Worm (Caenorhabditis elegans): ENCODE measurements around the gene tbc-8.

The tbc-8 gene

DNA sequence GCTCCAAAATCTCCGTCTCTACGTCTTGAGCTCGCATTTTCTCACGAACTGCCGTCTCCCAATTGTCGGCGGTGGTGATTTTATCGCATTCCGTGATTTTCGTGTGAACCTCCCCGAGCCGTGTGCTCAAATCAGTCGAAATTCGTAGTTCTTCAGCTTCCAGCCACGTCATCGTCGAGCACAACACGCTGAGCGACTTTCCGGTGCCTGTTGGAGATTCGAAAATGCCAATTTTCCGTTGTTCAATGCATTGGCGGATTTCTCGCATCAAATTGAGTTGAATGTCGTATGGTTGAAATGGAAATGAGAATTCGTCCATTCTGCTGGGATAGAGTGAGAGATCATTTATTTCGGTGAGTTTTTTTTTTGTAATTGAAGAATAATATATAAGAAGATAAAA lies 40.2 kb downstream of the tbc-8 start, which contains the start of the genes M03C11.3 and chl-1:
M03C11.3 (plus strand) TSS at position 153 of the 400 bp plus-strand sequence.
chl-1 (minus strand) TSS at position 323 of the 400 bp plus-strand sequence.
- TF ChIP-seq pqm-1 (tag; optimal IDR thresholded peaks at IDR 0.05) (no peak), skn-1 (tag; optimal IDR thresholded peaks at IDR 0.05) (no peak), fkh-10 (GFP tag; optimal IDR thresholded peaks at IDR 0.05) (no peak), lin-39 (tag; optimal IDR thresholded peaks at IDR 0.05) (no peak), nhr-23 (tag; optimal IDR thresholded peaks at IDR 0.05) (no peak), nhr-76 (tag; optimal IDR thresholded peaks at IDR 0.05) (no peak), unc-39 (tag; optimal IDR thresholded peaks at IDR 0.05) (no peak), nhr-43 (tag; optimal IDR thresholded peaks at IDR 0.05; ENCODE audit: poor library complexity, severe bottlenecking) (no peak), elt-2 (tag; optimal IDR thresholded peaks at IDR 0.05) (no peak), fkh-2 (tag; optimal IDR thresholded peaks at IDR 0.05) (no peak), jun-1 (tag; optimal IDR thresholded peaks at IDR 0.05) (no peak), lsy-12 (tag; optimal IDR thresholded peaks at IDR 0.05) (no peak)

DNA sequence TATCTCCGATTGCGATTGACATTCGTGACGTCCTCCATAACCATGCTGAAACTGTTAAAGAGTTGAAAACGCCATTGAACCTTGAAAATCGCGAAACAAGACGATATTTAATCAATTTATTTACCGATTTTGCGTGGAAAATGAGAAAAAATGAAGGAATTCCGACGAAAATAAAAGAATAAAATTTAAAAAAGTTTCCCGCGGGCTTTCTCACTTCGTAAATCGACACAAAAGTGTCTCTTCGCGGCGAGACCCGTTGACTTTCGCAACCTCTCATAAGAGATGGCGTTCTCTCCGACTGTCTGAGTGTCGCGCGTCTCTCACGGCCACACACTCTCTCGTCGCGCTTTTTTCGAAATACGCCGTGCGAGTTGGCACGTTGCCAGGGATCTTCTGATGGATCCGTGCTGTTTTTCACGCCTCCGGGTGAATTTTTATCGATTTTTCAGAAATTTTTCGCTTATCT lies 42.5 kb downstream of the tbc-8 start, which contains the start of gene hat-1:
hat-1 (minus strand) TSS at position 51 of the 466 bp plus-strand sequence.
- peak; percentile 54 for TF ChIP-seq ztf-4 (tag; optimal IDR thresholded peaks at IDR 0.05)
- peak; percentile 74 for TF ChIP-seq elt-2 (tag; optimal IDR thresholded peaks at IDR 0.05)
- TF ChIP-seq mml-1 (tag; optimal IDR thresholded peaks at IDR 0.05) = no peak
- TF ChIP-seq skn-1 (tag; optimal IDR thresholded peaks at IDR 0.05) = peak; percentile 89
- TF ChIP-seq nfya-1 (tag; optimal IDR thresholded peaks at IDR 0.05; ENCODE audit: insufficient read depth) = peak; percentile 97
- peak; percentile 93 for TF ChIP-seq lsy-12 (tag; optimal IDR thresholded peaks at IDR 0.05)
- TF ChIP-seq fkh-2 (tag; optimal IDR thresholded peaks at IDR 0.05) = no peak
- TF ChIP-seq ztf-11 (tag; optimal IDR thresholded peaks at IDR 0.05) = no peak
- peak; percentile 72 for TF ChIP-seq pqm-1 (tag; optimal IDR thresholded peaks at IDR 0.05)
- TF ChIP-seq aly-2 (tag; optimal IDR thresholded peaks at IDR 0.05) = no peak
- TF ChIP-seq tbx-2 (tag; optimal IDR thresholded peaks at IDR 0.05) = peak; percentile 92
- TF ChIP-seq egl-27 (tag; optimal IDR thresholded peaks at IDR 0.05) = peak; percentile 68
- peak; percentile 19 for TF ChIP-seq unc-62 (GFP tag; optimal IDR thresholded peaks at IDR 0.05)
- peak; percentile 90 for TF ChIP-seq lin-39 (tag; optimal IDR thresholded peaks at IDR 0.05)
- TF ChIP-seq daf-12 (tag; optimal IDR thresholded peaks at IDR 0.05) = peak; percentile 56
- peak; percentile 100 for TF ChIP-seq R02D3.7 (tag; optimal IDR thresholded peaks at IDR 0.05)
- TF ChIP-seq ZK546.5 (tag; optimal IDR thresholded peaks at IDR 0.05) = peak; percentile 35
- no peak for TF ChIP-seq nhr-12 (tag; optimal IDR thresholded peaks at IDR 0.05)
- TF ChIP-seq snpc-4 (tag; optimal IDR thresholded peaks at IDR 0.05) = peak; percentile 80
- TF ChIP-seq ceh-82 (tag; optimal IDR thresholded peaks at IDR 0.05) = peak; percentile 49
- peak; percentile 71 for TF ChIP-seq nhr-11 (tag; optimal IDR thresholded peaks at IDR 0.05)
- TF ChIP-seq nhr-23 (tag; optimal IDR thresholded peaks at IDR 0.05) = peak; percentile 97
- peak; percentile 46 for TF ChIP-seq mdl-1 (tag; optimal IDR thresholded peaks at IDR 0.05)
- TF ChIP-seq jun-1 (tag; optimal IDR thresholded peaks at IDR 0.05) = peak; percentile 92
- TF ChIP-seq nhr-76 (tag; optimal IDR thresholded peaks at IDR 0.05) = no peak
- TF ChIP-seq hmg-11 (tag; optimal IDR thresholded peaks at IDR 0.05) = peak; percentile 90
- TF ChIP-seq nhr-77 (tag; optimal IDR thresholded peaks at IDR 0.05) = peak; percentile 65
- TF ChIP-seq ceh-28 (tag; optimal IDR thresholded peaks at IDR 0.05) = peak; percentile 92
- TF ChIP-seq pha-4 (tag; optimal IDR thresholded peaks at IDR 0.05) = peak; percentile 96
- TF ChIP-seq sea-2 (GFP tag; optimal IDR thresholded peaks at IDR 0.05) = no peak
- TF ChIP-seq elt-3 (tag; optimal IDR thresholded peaks at IDR 0.05) = no peak
- TF ChIP-seq fos-1 (tag; optimal IDR thresholded peaks at IDR 0.05) = peak; percentile 39
- no peak for TF ChIP-seq ceh-9 (tag; optimal IDR thresholded peaks at IDR 0.05)
- peak; percentile 97 for TF ChIP-seq nhr-43 (tag; optimal IDR thresholded peaks at IDR 0.05; ENCODE audit: poor library complexity, severe bottlenecking)
- TF ChIP-seq egl-5 (tag; optimal IDR thresholded peaks at IDR 0.05) = peak; percentile 83
- peak; percentile 83 for TF ChIP-seq ama-1 (optimal IDR thresholded peaks at IDR 0.05)
- TF ChIP-seq unc-39 (tag; optimal IDR thresholded peaks at IDR 0.05) = no peak
- TF ChIP-seq fkh-10 (GFP tag; optimal IDR thresholded peaks at IDR 0.05) = peak; percentile 90
- TF ChIP-seq nhr-67 (tag; optimal IDR thresholded peaks at IDR 0.05) = no peak
- TF ChIP-seq nhr-28 (tag; optimal IDR thresholded peaks at IDR 0.05) = no peak
- peak; percentile 98 for TF ChIP-seq lin-15B (tag; optimal IDR thresholded peaks at IDR 0.05)
- peak; percentile 55 for TF ChIP-seq zag-1 (tag; optimal IDR thresholded peaks at IDR 0.05)
- peak; percentile 91 for TF ChIP-seq nhr-25 (tag; optimal IDR thresholded peaks at IDR 0.05)
- no peak for TF ChIP-seq eor-1 (tag; optimal IDR thresholded peaks at IDR 0.05)
- peak; percentile 42 for TF ChIP-seq elt-1 (tag; optimal IDR thresholded peaks at IDR 0.05)
- no peak for TF ChIP-seq ceh-16 (tag; optimal IDR thresholded peaks at IDR 0.05)
- no peak for TF ChIP-seq nhr-237 (tag; optimal IDR thresholded peaks at IDR 0.05)
